Fruit fly (Drosophila melanogaster) whole organism, prepupa: ENCODE data around the gene brm.

ENCODE experiments used
- Blimp-1 ChIP-seq: fragments of 200-800 bp; sonication (Bioruptor generic); optimal IDR thresholded peaks from 3 replicates; lab custom pipeline; 2017; ENCODE audit warnings: missing biosample characterization, missing genetic modification characterization, mild to moderate bottlenecking, moderate library complexity, missing genetic modification reagents
- CG10631 ChIP-seq: fragments of 200-800 bp; sonication (Bioruptor generic); optimal IDR thresholded peaks from 2 replicates; lab custom pipeline; 2016; ENCODE audit warnings: missing biosample characterization, missing genetic modification characterization
- CG10669 ChIP-seq: fragments of 200-800 bp; sonication (Bioruptor generic); optimal IDR thresholded peaks from 3 replicates; lab custom pipeline; 2018; ENCODE audit warnings: missing biosample characterization, mild to moderate bottlenecking, missing genetic modification characterization, moderate library complexity
- CG11294 ChIP-seq: fragments of 200-800 bp; sonication (Bioruptor generic); IDR thresholded peaks from 2 replicates; pipeline ENCODE4 v1.3.6; 2022; ENCODE audit warnings: missing biosample characterization, missing genetic modification characterization
- CG15336 ChIP-seq: fragments of 200-800 bp; sonication (Bioruptor generic); IDR thresholded peaks from 2 replicates; pipeline ENCODE4 v1.3.6; 2022; ENCODE audit warnings: missing biosample characterization, missing genetic modification characterization
- CG16779 ChIP-seq: fragments of 200-800 bp; sonication (Bioruptor generic); optimal IDR thresholded peaks from 3 replicates; lab custom pipeline; 2017; ENCODE audit warnings: missing biosample characterization, mild to moderate bottlenecking, missing genetic modification characterization
- CG3032 ChIP-seq: fragments of 200-800 bp; optimal IDR thresholded peaks from 2 replicates; lab custom pipeline; 2019; ENCODE audit warnings: missing biosample characterization, mild to moderate bottlenecking, missing genetic modification characterization, moderate library complexity
- CG31627 ChIP-seq: fragments of 200-800 bp; sonication (Bioruptor generic); optimal IDR thresholded peaks from 3 replicates; lab custom pipeline; 2016; ENCODE audit warnings: missing biosample characterization, missing genetic modification characterization
- CG32006 ChIP-seq: fragments of 200-800 bp; sonication (Bioruptor generic); optimal IDR thresholded peaks from 3 replicates; lab custom pipeline; 2017; ENCODE audit warnings: missing biosample characterization, mild to moderate bottlenecking, missing genetic modification characterization
- CG34406 ChIP-seq: fragments of 200-800 bp; sonication (Bioruptor generic); optimal IDR thresholded peaks from 3 replicates; lab custom pipeline; 2016; ENCODE audit warnings: missing biosample characterization, missing genetic modification characterization
- CG6163 ChIP-seq: fragments of 200-800 bp; sonication (Bioruptor generic); IDR thresholded peaks from 3 replicates; pipeline ENCODE4 v1.3.6; 2022; ENCODE audit warnings: missing biosample characterization, missing genetic modification characterization
- CG6276 ChIP-seq: fragments of 200-800 bp; sonication (Bioruptor generic); optimal IDR thresholded peaks from 2 replicates; lab custom pipeline; 2017; ENCODE audit warnings: missing biosample characterization, mild to moderate bottlenecking, missing genetic modification characterization
- CG6792 ChIP-seq: fragments of 200-800 bp; sonication (Bioruptor generic); optimal IDR thresholded peaks from 3 replicates; lab custom pipeline; 2016; ENCODE audit warnings: missing biosample characterization, missing genetic modification characterization
- CG6808 ChIP-seq: fragments of 200-800 bp; sonication (Bioruptor generic); optimal IDR thresholded peaks from 3 replicates; lab custom pipeline; 2017; ENCODE audit warnings: missing biosample characterization, missing genetic modification characterization, mild to moderate bottlenecking, moderate library complexity, missing genetic modification reagents
- CG6854 ChIP-seq: fragments of 200-800 bp; sonication (Bioruptor generic); optimal IDR thresholded peaks from 2 replicates; lab custom pipeline; 2017; ENCODE audit warnings: missing biosample characterization, mild to moderate bottlenecking, missing genetic modification characterization
- CG8119 ChIP-seq: fragments of 200-800 bp; sonication (Bioruptor generic); IDR thresholded peaks from 3 replicates; pipeline ENCODE4 v1.3.6; 2022; ENCODE audit warnings: missing biosample characterization, missing genetic modification characterization
- CG8632 ChIP-seq: fragments of 200-800 bp; sonication (Bioruptor generic); optimal IDR thresholded peaks from 3 replicates; lab custom pipeline; 2016; ENCODE audit warnings: missing biosample characterization, missing genetic modification characterization
- CG9139 ChIP-seq: fragments of 200-800 bp; sonication (Bioruptor generic); optimal IDR thresholded peaks from 3 replicates; lab custom pipeline; 2017; ENCODE audit warnings: missing biosample characterization, mild to moderate bottlenecking, missing genetic modification characterization
- Eip75B ChIP-seq: fragments of 200-800 bp; sonication (Bioruptor generic); optimal IDR thresholded peaks from 3 replicates; lab custom pipeline; 2016; ENCODE audit warnings: missing biosample characterization, missing genetic modification characterization
- Eip93F ChIP-seq: fragments of 200-800 bp; sonication (Bioruptor generic); optimal IDR thresholded peaks from 2 replicates; lab custom pipeline; 2016; ENCODE audit warnings: missing biosample characterization, mild to moderate bottlenecking, missing genetic modification characterization
- Ets21C ChIP-seq: fragments of 200-800 bp; sonication (Bioruptor generic); optimal IDR thresholded peaks from 3 replicates; lab custom pipeline; 2016; ENCODE audit warnings: missing biosample characterization, missing genetic modification characterization
- Ets96B ChIP-seq: fragments of 200-800 bp; optimal IDR thresholded peaks from 2 replicates; lab custom pipeline; 2019; ENCODE audit warnings: missing biosample characterization, mild to moderate bottlenecking, missing genetic modification characterization, moderate library complexity
- Gug ChIP-seq: fragments of 200-800 bp; sonication (Bioruptor generic); IDR thresholded peaks from 2 replicates; pipeline ENCODE4 v1.3.6; 2022; ENCODE audit warnings: missing biosample characterization, missing genetic modification characterization
- Hr38 ChIP-seq: sonication (Bioruptor generic); optimal IDR thresholded peaks from 2 replicates; lab custom pipeline; 2016; ENCODE audit warnings: missing biosample characterization, missing genetic modification characterization
- Hr4 ChIP-seq: fragments of 200-800 bp; sonication (Bioruptor generic); optimal IDR thresholded peaks from 3 replicates; lab custom pipeline; 2016; ENCODE audit warnings: missing biosample characterization, missing genetic modification characterization
- Lpt ChIP-seq: fragments of 200-800 bp; sonication (Bioruptor generic); optimal IDR thresholded peaks from 3 replicates; lab custom pipeline; 2016; ENCODE audit warnings: missing biosample characterization, missing genetic modification characterization
- OdsH ChIP-seq: fragments of 200-800 bp; sonication (Bioruptor generic); optimal IDR thresholded peaks from 3 replicates; lab custom pipeline; 2016; ENCODE audit warnings: missing biosample characterization, missing genetic modification characterization
- Smox ChIP-seq: fragments of 200-800 bp; sonication (Bioruptor generic); optimal IDR thresholded peaks from 3 replicates; lab custom pipeline; 2016; ENCODE audit warnings: missing biosample characterization, missing genetic modification characterization
- Sox102F ChIP-seq: fragments of 200-800 bp; sonication (Bioruptor generic); optimal IDR thresholded peaks from 2 replicates; lab custom pipeline; 2016; ENCODE audit warnings: missing biosample characterization, mild to moderate bottlenecking, missing genetic modification characterization
- Sox14 ChIP-seq: fragments of 200-800 bp; sonication (Bioruptor generic); optimal IDR thresholded peaks from 3 replicates; lab custom pipeline; 2016; ENCODE audit warnings: missing biosample characterization, missing genetic modification characterization
- Sox15 ChIP-seq: fragments of 200-800 bp; sonication (Bioruptor generic); optimal IDR thresholded peaks from 3 replicates; lab custom pipeline; 2016; ENCODE audit warnings: missing biosample characterization, missing genetic modification characterization
- achi ChIP-seq: fragments of 200-800 bp; sonication (Bioruptor generic); optimal IDR thresholded peaks from 3 replicates; lab custom pipeline; 2016; ENCODE audit warnings: missing biosample characterization, missing genetic modification characterization
- cyc ChIP-seq: fragments of 200-800 bp; sonication (Bioruptor generic); optimal IDR thresholded peaks from 3 replicates; lab custom pipeline; 2016; ENCODE audit warnings: missing biosample characterization, missing genetic modification characterization
- dac ChIP-seq: fragments of 200-800 bp; sonication (Bioruptor generic); optimal IDR thresholded peaks from 2 replicates; lab custom pipeline; 2017; ENCODE audit warnings: missing biosample characterization, mild to moderate bottlenecking, missing genetic modification characterization
- eg ChIP-seq: fragments of 200-800 bp; sonication (Bioruptor generic); IDR thresholded peaks from 3 replicates; pipeline ENCODE4 v1.3.6; 2022; ENCODE audit warnings: missing biosample characterization, missing genetic modification characterization
- fd59A ChIP-seq: fragments of 200-800 bp; sonication (Bioruptor generic); optimal IDR thresholded peaks from 2 replicates; lab custom pipeline; 2017; ENCODE audit warnings: missing biosample characterization, mild to moderate bottlenecking, missing genetic modification characterization, missing genetic modification reagents
- fkh ChIP-seq: fragments of 200-800 bp; sonication (Bioruptor generic); optimal IDR thresholded peaks from 3 replicates; lab custom pipeline; 2017; ENCODE audit warnings: missing biosample characterization, mild to moderate bottlenecking, missing genetic modification characterization, moderate library complexity
- lz ChIP-seq: fragments of 200-800 bp; sonication (Bioruptor generic); optimal IDR thresholded peaks from 3 replicates; lab custom pipeline; 2016; ENCODE audit warnings: missing biosample characterization, missing genetic modification characterization
- net ChIP-seq: fragments of 200-800 bp; sonication (Bioruptor generic); optimal IDR thresholded peaks from 3 replicates; lab custom pipeline; 2016; ENCODE audit warnings: missing biosample characterization, missing genetic modification characterization
- salr ChIP-seq, 2 experiments: fragments of 200-800 bp; sonication (Bioruptor generic); optimal IDR thresholded peaks; 3 replicates each; lab custom pipeline; 2016 to 2018; ENCODE audit warnings: missing biosample characterization in 2 of 2, missing genetic modification characterization in 2 of 2, mild to moderate bottlenecking in 1 of 2
- spab ChIP-seq: fragments of 200-800 bp; sonication (Bioruptor generic); optimal IDR thresholded peaks from 2 replicates; lab custom pipeline; 2017; ENCODE audit warnings: missing biosample characterization, mild to moderate bottlenecking, missing genetic modification characterization, missing genetic modification reagents
- ss ChIP-seq, 2 experiments: fragments of 200-800 bp; sonication (Bioruptor generic); optimal IDR thresholded peaks; 2 replicates in 1 of 2; 3 replicates in 1 of 2; lab custom pipeline; 2017 to 2018; ENCODE audit warnings: mild to moderate bottlenecking in 2 of 2, missing biosample characterization in 2 of 2, missing genetic modification characterization in 2 of 2, moderate library complexity in 1 of 2
- svp ChIP-seq: fragments of 200-800 bp; sonication (Bioruptor generic); peaks from one replicate; lab custom pipeline; 2016; ENCODE audit warnings: missing biosample characterization, missing genetic modification characterization
- vri ChIP-seq: fragments of 200-800 bp; sonication (Bioruptor generic); optimal IDR thresholded peaks from 3 replicates; lab custom pipeline; 2016; ENCODE audit warnings: missing biosample characterization, mild to moderate bottlenecking, missing genetic modification characterization

The brm gene

DNA sequence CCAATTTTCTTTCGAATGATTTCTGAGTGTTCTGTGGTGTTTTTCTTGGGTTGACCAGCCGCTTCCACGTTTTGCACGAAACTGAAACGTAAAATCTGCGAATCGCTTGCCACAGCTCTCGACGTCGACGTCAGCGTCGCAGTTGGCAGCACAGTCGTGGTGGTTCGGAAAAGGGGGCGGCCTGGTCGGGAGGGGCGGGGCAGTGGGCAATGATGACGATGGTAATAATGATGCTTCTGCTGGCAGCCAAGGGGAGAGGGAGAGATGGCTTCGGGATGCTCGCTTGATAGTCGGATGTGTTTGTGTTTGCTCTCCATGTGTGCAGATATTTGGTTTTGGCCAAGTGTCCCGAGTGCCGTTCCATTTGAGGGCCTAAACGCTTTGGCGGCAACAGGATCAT is 29.8 kb downstream of the brm start (continued):
- TF ChIP-seq CG6792 (GFP tag; lab: Kevin White, UChicago) (no peak), ss (GFP tag; optimal IDR thresholded peaks at IDR 0.05; lab: Kevin White, UChicago) (peak in 1 of 2 experiments; percentile 25), CG16779 (tag; lab: Kevin White, UChicago) (no peak), Ets21C (GFP tag; lab: Kevin White, UChicago) (no peak), Blimp-1 (no peak), Smox (GFP tag; lab: Kevin White, UChicago) (no peak), salr (GFP tag; optimal IDR thresholded peaks at IDR 0.05; lab: Kevin White, UChicago) (no peak), achi (peak; percentile 14), eg (GFP tag; lab: Robert Waterston, UW) (peak; percentile 46; the same call in 1 of the 3 replicates), fd59A (no peak), CG10669 (GFP tag; lab: Kevin White, UChicago) (no peak), spab (GFP tag; lab: Kevin White, UChicago) (no peak), cyc (GFP tag; lab: Kevin White, UChicago) (no peak), lz (GFP tag; lab: Kevin White, UChicago) (no peak), CG9139 (GFP tag; lab: Kevin White, UChicago) (no peak), CG6854 (GFP tag; lab: Kevin White, UChicago) (no peak), Lpt (GFP tag; lab: Kevin White, UChicago) (no peak), Hr38 (GFP tag; lab: Kevin White, UChicago) (no peak), svp (GFP tag; lab: Kevin White, UChicago) (no peak), CG31627 (GFP tag; lab: Kevin White, UChicago) (no peak), vri (GFP tag; lab: Kevin White, UChicago) (no peak), net (GFP tag; lab: Kevin White, UChicago) (peak; percentile 6), fkh (GFP tag; lab: Kevin White, UChicago) (no peak), Eip75B (GFP tag; lab: Kevin White, UChicago) (no peak), CG6808 (GFP tag; lab: Kevin White, UChicago) (no peak), Ets96B (tag; lab: Kevin White, UChicago) (no peak), Eip93F (GFP tag; lab: Kevin White, UChicago) (no peak), Sox15 (no peak), CG6276 (GFP tag; lab: Kevin White, UChicago) (peak; percentile 3), CG32006 (GFP tag; lab: Kevin White, UChicago) (no peak), OdsH (GFP tag; lab: Kevin White, UChicago) (no peak), CG8632 (GFP tag; lab: Kevin White, UChicago) (no peak), Sox14 (GFP tag; lab: Kevin White, UChicago) (no peak), CG6163 (GFP tag; lab: Robert Waterston, UW) (peak; percentile 26; the same call in 1 of the 3 replicates), CG10631 (GFP tag; lab: Kevin White, UChicago) (no peak), CG8119 (GFP tag; lab: Robert Waterston, UW) (peak; percentile 59; the same call in 2 of the 3 replicates), CG3032 (peak; percentile 9), Gug (no peak)

DNA sequence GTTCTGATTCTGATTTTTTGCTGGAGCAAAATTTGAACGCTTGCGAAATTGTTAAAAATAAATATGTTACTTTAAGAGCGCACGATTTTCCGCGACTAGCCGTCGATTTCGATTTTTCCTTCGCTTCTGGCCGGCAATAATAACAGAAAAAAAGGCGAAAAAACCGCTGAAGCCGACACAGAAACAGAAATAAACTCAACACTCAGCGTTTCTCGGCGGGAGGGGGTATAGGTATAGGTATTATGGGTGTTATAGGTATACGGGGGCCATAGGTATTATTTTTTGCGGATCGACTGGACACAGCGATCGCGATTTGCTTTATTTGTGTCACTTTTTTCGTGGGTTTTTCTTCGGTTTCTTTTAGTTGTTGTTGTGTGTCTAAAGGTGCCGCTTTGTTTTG is 30.4 kb downstream of the brm start:
- 0 out of 3 replicates have a peak, but pooled peaks have one; percentile 5 for TF ChIP-seq CG6163 (GFP tag; lab: Robert Waterston, UW)
- TF ChIP-seq cyc (GFP tag; lab: Kevin White, UChicago) = no peak
- TF ChIP-seq Sox102F = no peak

DNA sequence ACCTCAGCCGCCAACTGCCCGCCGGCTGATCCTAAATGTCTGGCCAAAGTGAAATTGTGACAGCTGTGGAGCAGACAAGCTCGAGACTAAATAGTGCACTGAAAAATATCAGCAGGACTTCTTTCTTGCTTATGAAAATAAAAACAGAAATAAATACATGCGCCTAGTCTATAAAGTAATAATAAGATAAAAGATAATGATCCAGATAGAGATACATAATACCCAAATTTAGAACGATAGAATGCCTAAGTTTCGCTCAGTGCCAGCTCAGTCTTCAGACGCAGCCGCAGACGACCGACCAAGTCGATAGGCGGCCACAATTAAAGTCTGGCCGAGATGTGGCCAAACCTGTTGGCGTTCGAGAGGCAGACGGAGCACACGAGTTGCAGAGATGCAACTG is 41.8 kb downstream of the brm start:
- peak; percentile 88 for TF ChIP-seq CG11294
- peak; percentile 87 for TF ChIP-seq CG3032
- TF ChIP-seq CG34406 (GFP tag; lab: Kevin White, UChicago) = peak; percentile 94
- TF ChIP-seq CG8119 (GFP tag; lab: Robert Waterston, UW) = peak; percentile 96
- TF ChIP-seq fkh (GFP tag; lab: Kevin White, UChicago) = no peak
- peak; percentile 63 for TF ChIP-seq spab (GFP tag; lab: Kevin White, UChicago)
- TF ChIP-seq CG10669 (GFP tag; lab: Kevin White, UChicago) = peak; percentile 85
- peak; percentile 83 for TF ChIP-seq Blimp-1
- peak; percentile 95 for TF ChIP-seq achi
- TF ChIP-seq Sox102F = peak; percentile 91
- peak; percentile 71 for TF ChIP-seq CG16779 (tag; lab: Kevin White, UChicago)
- peak; percentile 96 for TF ChIP-seq CG6163 (GFP tag; lab: Robert Waterston, UW)
- peak; percentile 90 for TF ChIP-seq CG31627 (GFP tag; lab: Kevin White, UChicago)
- peak; percentile 97 for TF ChIP-seq CG32006 (GFP tag; lab: Kevin White, UChicago)
- TF ChIP-seq Sox15 = peak; percentile 88
- TF ChIP-seq CG8632 (GFP tag; lab: Kevin White, UChicago) = peak; percentile 90
- TF ChIP-seq CG15336 (GFP tag; lab: Robert Waterston, UW) = peak; percentile 98
- peak; percentile 85 for TF ChIP-seq Eip75B (GFP tag; lab: Kevin White, UChicago)
- TF ChIP-seq cyc (GFP tag; lab: Kevin White, UChicago) = peak; percentile 92
- TF ChIP-seq CG6792 (GFP tag; lab: Kevin White, UChicago) = peak; percentile 92
- peak; percentile 93 for TF ChIP-seq Sox14 (GFP tag; lab: Kevin White, UChicago)
- TF ChIP-seq CG6854 (GFP tag; lab: Kevin White, UChicago) = no peak
- TF ChIP-seq CG10631 (GFP tag; lab: Kevin White, UChicago) = peak; percentile 88
- TF ChIP-seq net (GFP tag; lab: Kevin White, UChicago) = peak; percentile 94
- TF ChIP-seq Hr4 (GFP tag; lab: Kevin White, UChicago) = peak; percentile 98
- peak; percentile 95 for TF ChIP-seq OdsH (GFP tag; lab: Kevin White, UChicago)
- TF ChIP-seq dac = peak; percentile 87
- peak; percentile 87 for TF ChIP-seq lz (GFP tag; lab: Kevin White, UChicago)
